Fruit fly (Drosophila melanogaster) whole organism, embryonic: ENCODE measurements around the gene CG4133.
A peak's percentile ranks its signal among the peaks of the same experiment; 100 is the strongest.

Source experiments
- Asciz ChIP-seq: fragments of 200-800 bp; sonication (Bioruptor generic); optimal IDR thresholded peaks from 2 replicates; lab custom pipeline; 2017; ENCODE audit warnings: missing biosample characterization, mild to moderate bottlenecking, missing genetic modification characterization, missing genetic modification reagents
- Bteb2 ChIP-seq: fragments of 200-800 bp; sonication (Bioruptor generic); optimal IDR thresholded peaks from 2 replicates; lab custom pipeline; 2016; ENCODE audit warnings: missing biosample characterization, missing genetic modification characterization
- CG10274 ChIP-seq: fragments of 200-800 bp; sonication (Bioruptor generic); optimal IDR thresholded peaks from 3 replicates; lab custom pipeline; 2017; ENCODE audit warnings: missing biosample characterization, mild to moderate bottlenecking, missing genetic modification characterization
- CG11695 ChIP-seq: fragments of 200-800 bp; sonication (Bioruptor generic); IDR thresholded peaks from 3 replicates; pipeline ENCODE4 v1.3.6; 2022; ENCODE audit warnings: missing biosample characterization, missing genetic modification characterization
- CG11723 ChIP-seq: fragments of 200-800 bp; sonication (Bioruptor generic); optimal IDR thresholded peaks from 2 replicates; lab custom pipeline; 2017; ENCODE audit warnings: missing biosample characterization, mild to moderate bottlenecking, missing genetic modification characterization
- CG14441 ChIP-seq: fragments of 200-800 bp; sonication (Bioruptor generic); IDR thresholded peaks from 2 replicates; pipeline ENCODE4 v1.3.6; 2022; ENCODE audit warnings: missing biosample characterization, missing genetic modification characterization
- CG1529 ChIP-seq: fragments of 200-800 bp; sonication (Bioruptor generic); optimal IDR thresholded peaks from 3 replicates; lab custom pipeline; 2018; ENCODE audit warnings: missing biosample characterization, missing genetic modification characterization
- CG17829 ChIP-seq: fragments of 200-800 bp; optimal IDR thresholded peaks from 2 replicates; lab custom pipeline; 2019; ENCODE audit warnings: missing biosample characterization, mild to moderate bottlenecking, missing genetic modification characterization, moderate library complexity
- CG18599 ChIP-seq: fragments of 200-800 bp; sonication (Bioruptor generic); optimal IDR thresholded peaks from 3 replicates; lab custom pipeline; 2017; ENCODE audit warnings: missing biosample characterization, missing genetic modification characterization, mild to moderate bottlenecking, moderate library complexity, missing genetic modification reagents
- CG18764 ChIP-seq: fragments of 200-800 bp; sonication (Bioruptor generic); optimal IDR thresholded peaks from 3 replicates; lab custom pipeline; 2016; ENCODE audit warnings: missing biosample characterization, missing genetic modification characterization
- CG2116 ChIP-seq: fragments of 200-800 bp; sonication (Bioruptor generic); optimal IDR thresholded peaks from 3 replicates; lab custom pipeline; 2018; ENCODE audit warnings: missing biosample characterization, mild to moderate bottlenecking, missing genetic modification characterization
- CTCF ChIP-seq: fragments of 200-800 bp; sonication (Bioruptor generic); optimal IDR thresholded peaks from 2 replicates; lab custom pipeline; 2017; ENCODE audit warnings: missing biosample characterization, mild to moderate bottlenecking, missing genetic modification characterization, moderate library complexity
- Camta ChIP-seq: fragments of 200-800 bp; sonication (Bioruptor generic); optimal IDR thresholded peaks from 2 replicates; lab custom pipeline; 2016; ENCODE audit warnings: missing biosample characterization, missing genetic modification characterization
- D ChIP-seq, 2 experiments: fragments of 200-800 bp in 1 of 2; fragments of >200 bp in 1 of 2; sonication (Bioruptor generic) in 1 of 2; optimal IDR thresholded peaks; 2 replicates in 1 of 2; 3 replicates in 1 of 2; lab custom pipeline; 2017; ENCODE audit warnings: mild to moderate bottlenecking in 1 of 2, missing biosample characterization in 1 of 2, missing genetic modification characterization in 1 of 2, missing genetic modification reagents in 1 of 2
- Dfd ChIP-seq, 2 experiments: fragments of >200 bp; optimal IDR thresholded peaks; 2 replicates each; lab custom pipeline; 2017; ENCODE audit warnings: missing biosample characterization in 2 of 2, missing genetic modification characterization in 2 of 2
- Dip2 ChIP-seq: fragments of 200-800 bp; sonication (Bioruptor generic); IDR thresholded peaks from 2 replicates; pipeline ENCODE4 v1.3.6; 2022; ENCODE audit warnings: missing biosample characterization, missing genetic modification characterization
- ERR ChIP-seq: fragments of 200-800 bp; sonication (Bioruptor generic); optimal IDR thresholded peaks from 2 replicates; lab custom pipeline; 2016; ENCODE audit warnings: missing biosample characterization, missing genetic modification characterization
- HLH54F ChIP-seq: fragments of 200-800 bp; sonication (Bioruptor generic); optimal IDR thresholded peaks from 3 replicates; lab custom pipeline; 2016; ENCODE audit warnings: missing biosample characterization, missing genetic modification characterization
- MTF-1 ChIP-seq: fragments of 200-800 bp; sonication (Bioruptor generic); optimal IDR thresholded peaks from 2 replicates; lab custom pipeline; 2018; ENCODE audit warnings: missing biosample characterization, mild to moderate bottlenecking, missing genetic modification characterization, borderline replicate concordance
- Nf-YB ChIP-seq: fragments of 200-800 bp; sonication (Bioruptor generic); optimal IDR thresholded peaks from 3 replicates; lab custom pipeline; 2019; ENCODE audit warnings: missing biosample characterization, mild to moderate bottlenecking, missing genetic modification characterization, moderate library complexity
- Nf-YC ChIP-seq: fragments of 200-800 bp; optimal IDR thresholded peaks from 3 replicates; lab custom pipeline; 2019; ENCODE audit warnings: missing biosample characterization, mild to moderate bottlenecking, missing genetic modification characterization, moderate library complexity
- PHDP ChIP-seq: fragments of 200-800 bp; sonication (Bioruptor generic); optimal IDR thresholded peaks from 3 replicates; lab custom pipeline; 2018; ENCODE audit warnings: missing biosample characterization, mild to moderate bottlenecking, missing genetic modification characterization, moderate library complexity
- Pdp1 ChIP-seq, 2 experiments: fragments of 200-800 bp; sonication (Bioruptor generic); optimal IDR thresholded peaks; 3 replicates each; lab custom pipeline; 2016; ENCODE audit warnings: missing biosample characterization in 2 of 2, missing genetic modification characterization in 2 of 2, mild to moderate bottlenecking in 1 of 2, moderate library complexity in 1 of 2
- Side ChIP-seq: fragments of 200-800 bp; sonication (Bioruptor generic); optimal IDR thresholded peaks from 2 replicates; lab custom pipeline; 2016; ENCODE audit warnings: missing biosample characterization, missing genetic modification characterization
- TFAM ChIP-seq: fragments of 200-800 bp; sonication (Bioruptor generic); optimal IDR thresholded peaks from 2 replicates; lab custom pipeline; 2017; ENCODE audit warnings: missing biosample characterization, missing genetic modification characterization, inconsistent platforms
- ac ChIP-seq: fragments of 200-800 bp; sonication (Bioruptor generic); optimal IDR thresholded peaks from 3 replicates; lab custom pipeline; 2017; ENCODE audit warnings: missing biosample characterization, mild to moderate bottlenecking, missing genetic modification characterization
- amos ChIP-seq: fragments of 200-800 bp; sonication (Bioruptor generic); IDR thresholded peaks from 2 replicates; pipeline ENCODE4 v1.3.6; 2022; ENCODE audit warnings: missing biosample characterization, missing genetic modification characterization; ENCODE audit not compliant: partially characterized antibody
- bcd ChIP-seq: fragments of 200-800 bp; sonication (Bioruptor generic); optimal IDR thresholded peaks from 2 replicates; lab custom pipeline; 2017; ENCODE audit warnings: missing biosample characterization, mild to moderate bottlenecking, missing genetic modification characterization
- br ChIP-seq: fragments of >200 bp; optimal IDR thresholded peaks from 2 replicates; lab custom pipeline; 2017
- eyg ChIP-seq: fragments of 200-800 bp; sonication (Bioruptor generic); optimal IDR thresholded peaks from 3 replicates; lab custom pipeline; 2016; ENCODE audit warnings: missing biosample characterization, missing genetic modification characterization
- fu2 ChIP-seq: fragments of 200-800 bp; sonication (Bioruptor generic); optimal IDR thresholded peaks from 2 replicates; lab custom pipeline; 2016; ENCODE audit warnings: missing biosample characterization, missing genetic modification characterization
- grau ChIP-seq: fragments of 200-800 bp; optimal IDR thresholded peaks from 3 replicates; lab custom pipeline; 2019; ENCODE audit warnings: missing biosample characterization, mild to moderate bottlenecking, missing genetic modification characterization, moderate library complexity
- hbn ChIP-seq: fragments of 200-800 bp; sonication (Bioruptor generic); IDR thresholded peaks from 2 replicates; pipeline ENCODE4 v1.3.6; 2022; ENCODE audit warnings: missing biosample characterization, missing genetic modification characterization; ENCODE audit not compliant: partially characterized antibody
- hkb ChIP-seq, 2 experiments: fragments of 200-800 bp in 1 of 2; fragments of >200 bp in 1 of 2; sonication (Bioruptor generic) in 1 of 2; IDR thresholded peaks in 1 of 2; optimal IDR thresholded peaks in 1 of 2; 2 replicates each; pipeline versions ENCODE4 v1.3.6 to Lab custom; 2017 to 2022; ENCODE audit warnings: missing biosample characterization in 1 of 2, missing genetic modification characterization in 1 of 2
- nmo ChIP-seq: fragments of 200-800 bp; sonication (Bioruptor generic); optimal IDR thresholded peaks from 2 replicates; lab custom pipeline; 2018; ENCODE audit warnings: missing biosample characterization, mild to moderate bottlenecking, missing genetic modification characterization, moderate library complexity
- odd ChIP-seq: fragments of 200-800 bp; sonication (Bioruptor generic); optimal IDR thresholded peaks from 2 replicates; lab custom pipeline; 2017; ENCODE audit warnings: missing biosample characterization, mild to moderate bottlenecking, missing genetic modification characterization
- p53 ChIP-seq: fragments of 200-800 bp; sonication (Bioruptor generic); optimal IDR thresholded peaks from 2 replicates; lab custom pipeline; 2016; ENCODE audit warnings: missing biosample characterization, missing genetic modification characterization
- pfk ChIP-seq: fragments of 200-800 bp; sonication (Bioruptor generic); optimal IDR thresholded peaks from 2 replicates; lab custom pipeline; 2018; ENCODE audit warnings: missing biosample characterization, mild to moderate bottlenecking, missing genetic modification characterization, moderate library complexity
- psq ChIP-seq: fragments of 200-800 bp; sonication (Bioruptor generic); optimal IDR thresholded peaks from 2 replicates; lab custom pipeline; 2017; ENCODE audit warnings: missing biosample characterization, missing genetic modification characterization
- ro ChIP-seq: fragments of 200-800 bp; sonication (Bioruptor generic); IDR thresholded peaks from 2 replicates; pipeline ENCODE4 v1.3.6; 2022; ENCODE audit warnings: missing biosample characterization, missing genetic modification characterization
- row ChIP-seq: fragments of 200-800 bp; sonication (Bioruptor generic); IDR thresholded peaks from 3 replicates; pipeline ENCODE4 v1.3.6; 2022; ENCODE audit warnings: missing biosample characterization, missing genetic modification characterization
- shn ChIP-seq: fragments of 200-800 bp; sonication (Bioruptor generic); optimal IDR thresholded peaks from 3 replicates; lab custom pipeline; 2016; ENCODE audit warnings: missing biosample characterization, missing genetic modification characterization
- stwl ChIP-seq: fragments of 200-800 bp; sonication (Bioruptor generic); optimal IDR thresholded peaks from 3 replicates; lab custom pipeline; 2018; ENCODE audit warnings: missing biosample characterization, mild to moderate bottlenecking, missing genetic modification characterization, moderate library complexity
- tap ChIP-seq: fragments of 200-800 bp; optimal IDR thresholded peaks from 3 replicates; lab custom pipeline; 2019; ENCODE audit warnings: missing biosample characterization, mild to moderate bottlenecking, missing genetic modification characterization, moderate library complexity
- tio ChIP-seq: fragments of 200-800 bp; sonication (Bioruptor generic); optimal IDR thresholded peaks from 2 replicates; lab custom pipeline; 2017; ENCODE audit warnings: missing biosample characterization, missing genetic modification characterization, inconsistent platforms
- tup ChIP-seq: fragments of 200-800 bp; sonication (Bioruptor generic); optimal IDR thresholded peaks from 2 replicates; lab custom pipeline; 2016; ENCODE audit warnings: missing biosample characterization, mild to moderate bottlenecking, missing genetic modification characterization, moderate library complexity
- zen ChIP-seq: fragments of 200-800 bp; sonication (Bioruptor generic); optimal IDR thresholded peaks from 3 replicates; lab custom pipeline; 2018; ENCODE audit warnings: missing biosample characterization, mild to moderate bottlenecking, missing genetic modification characterization, moderate library complexity
- zen2 ChIP-seq: fragments of 200-800 bp; sonication (Bioruptor generic); IDR thresholded peaks from 3 replicates; pipeline ENCODE4 v1.3.6; 2022; ENCODE audit warnings: missing biosample characterization, missing genetic modification characterization; ENCODE audit not compliant: partially characterized antibody

CG4133 gene

dm6 chr2L:430820-431628, 24.3 kb upstream of the CG4133 start, which contains the start of gene ex (continued):
- TF ChIP-seq CG11695 (GFP tag; lab: Robert Waterston, UW) (peak; percentile 59; the same call in 1 of the 3 replicates), ro (GFP tag; lab: Robert Waterston, UW) (no peak), p53 (GFP tag; lab: Kevin White, UChicago) (peak; percentile 34), stwl (tag; lab: Kevin White, UChicago) (no peak), zen (tag; lab: Kevin White, UChicago) (no peak), psq (GFP tag; lab: Kevin White, UChicago) (peak; percentile 76), Nf-YC (tag; lab: Kevin White, UChicago) (peak; percentile 33), odd (GFP tag; lab: Kevin White, UChicago) (peak; percentile 85), CG11723 (GFP tag; lab: Kevin White, UChicago) (peak; percentile 22), Nf-YB (peak; percentile 43), Pdp1 (GFP tag; optimal IDR thresholded peaks at IDR 0.05; lab: Kevin White, UChicago) (peak in 1 of 2 experiments; percentile 23), CG2116 (GFP tag; lab: Kevin White, UChicago) (peak; percentile 44), CTCF (peak; percentile 3), nmo (GFP tag; lab: Kevin White, UChicago) (no peak), zen2 (GFP tag; lab: Robert Waterston, UW) (peak; percentile 52; the same call in 2 of the 3 replicates), Dip2 (no peak), CG14441 (GFP tag; lab: Robert Waterston, UW) (no peak), shn (GFP tag; lab: Kevin White, UChicago) (peak; percentile 50), br (lab: Kevin White, UChicago) (no peak), CG10274 (GFP tag; lab: Kevin White, UChicago) (no peak), hbn (GFP tag; lab: Robert Waterston, UW) (no peak; the same call in 1 of the 2 replicates), MTF-1 (peak; percentile 79), bcd (GFP tag; lab: Kevin White, UChicago) (peak; percentile 41), tio (no peak), tup (no peak), CG18764 (GFP tag; lab: Kevin White, UChicago) (peak; percentile 32), HLH54F (GFP tag; lab: Kevin White, UChicago) (no peak), eyg (GFP tag; lab: Kevin White, UChicago) (peak; percentile 53), CG17829 (tag; lab: Kevin White, UChicago) (peak; percentile 65), D (optimal IDR thresholded peaks at IDR 0.05; lab: Kevin White, UChicago) (no peak), D (GFP tag; optimal IDR thresholded peaks at IDR 0.05; lab: Kevin White, UChicago) (peak; percentile 14), Dfd (GFP tag; optimal IDR thresholded peaks at IDR 0.05; lab: Kevin White, UChicago) (no peak), ac (GFP tag; lab: Kevin White, UChicago) (peak; percentile 40), PHDP (peak; percentile 75), grau (tag; lab: Kevin White, UChicago) (peak; percentile 38), fu2 (no peak), CG1529 (GFP tag; lab: Kevin White, UChicago) (peak; percentile 62), Side (GFP tag; lab: Kevin White, UChicago) (peak; percentile 25), Bteb2 (GFP tag; lab: Kevin White, UChicago) (no peak), TFAM (GFP tag; lab: Kevin White, UChicago) (peak; percentile 4), Asciz (peak; percentile 89), tap (peak; percentile 66), Camta (peak; percentile 4), ERR (GFP tag; lab: Kevin White, UChicago) (peak; percentile 25), pfk (peak; percentile 66), row (GFP tag; lab: Robert Waterston, UW) (no peak; the same call in 2 of the 3 replicates), amos (GFP tag; lab: Robert Waterston, UW) (peak; percentile 24; the same call in 1 of the 2 replicates), hkb (optimal IDR thresholded peaks at IDR 0.05; lab: Kevin White, UChicago) (no peak), hkb (GFP tag; IDR thresholded peaks at IDR 0.05; lab: Robert Waterston, UW) (peak; percentile 81), CG18599 (GFP tag; lab: Kevin White, UChicago) (peak; percentile 68)
